Worm (Caenorhabditis elegans) whole organism, L1 larva: ENCODE measurements around the gene pmp-5.

Experiments used
- C34B4.2 ChIP-seq: sonication (generic microtip); optimal IDR thresholded peaks from 2 replicates; lab custom pipeline; 2017; ENCODE audit warnings: mild to moderate bottlenecking, missing genetic modification characterization, missing compliant biosample characterization
- F16B12.6 ChIP-seq: fragments of 150-350 bp; optimal IDR thresholded peaks from 2 replicates; lab custom pipeline; 2014; ENCODE audit warnings: missing biosample characterization, missing genetic modification characterization
- Y116A8C.19 ChIP-seq: sonication (generic microtip); optimal IDR thresholded peaks from 2 replicates; lab custom pipeline; 2016; ENCODE audit warnings: missing compliant biosample characterization, missing genetic modification characterization, borderline replicate concordance
- blmp-1 ChIP-seq: fragments of 150-350 bp; optimal IDR thresholded peaks from 2 replicates; lab custom pipeline; 2014; ENCODE audit warnings: missing biosample characterization, missing genetic modification characterization
- ceh-8 ChIP-seq: fragments of 200-800 bp; sonication (Bioruptor generic); optimal IDR thresholded peaks from 2 replicates; lab custom pipeline; 2018; ENCODE audit warnings: mild to moderate bottlenecking, missing genetic modification characterization, moderate library complexity, missing compliant biosample characterization
- ceh-82 ChIP-seq, 3 experiments: fragments of 150-350 bp in 1 of 3; sonication (generic microtip) in 2 of 3; optimal IDR thresholded peaks; 2 replicates each; lab custom pipeline; 2014 to 2017; ENCODE audit warnings: missing biosample characterization in 3 of 3, missing genetic modification characterization in 3 of 3
- ceh-88 ChIP-seq: fragments of 200-800 bp; sonication (Bioruptor generic); IDR thresholded peaks from 2 replicates; pipeline ENCODE4 v1.3.6; 2022; ENCODE audit warnings: missing genetic modification characterization, missing compliant biosample characterization
- ceh-90 ChIP-seq: sonication (generic microtip); optimal IDR thresholded peaks from 2 replicates; lab custom pipeline; 2016; ENCODE audit warnings: missing genetic modification characterization, missing compliant biosample characterization
- ces-1 ChIP-seq: fragments of 150-350 bp; optimal IDR thresholded peaks from 2 replicates; lab custom pipeline; 2014; ENCODE audit warnings: missing biosample characterization, missing genetic modification reagents, missing genetic modification characterization
- dpl-1 ChIP-seq, 3 experiments: fragments of 150-350 bp in 2 of 3; sonication (generic microtip) in 1 of 3; optimal IDR thresholded peaks; 2 replicates each; lab custom pipeline; 2014 to 2017; ENCODE audit warnings: missing biosample characterization in 3 of 3, missing genetic modification characterization in 3 of 3, missing genetic modification reagents in 3 of 3
- dsc-1 ChIP-seq: sonication (generic microtip); optimal IDR thresholded peaks from 2 replicates; lab custom pipeline; 2016; ENCODE audit warnings: mild to moderate bottlenecking, missing genetic modification characterization, missing compliant biosample characterization
- egl-13 ChIP-seq: sonication (generic microtip); optimal IDR thresholded peaks from 2 replicates; lab custom pipeline; 2016; ENCODE audit warnings: missing genotype, missing genetic modification reagents, missing genetic modification characterization, missing compliant biosample characterization
- elt-3 ChIP-seq, 6 experiments: fragments of 150-350 bp in 1 of 6; sonication (generic microtip); optimal IDR thresholded peaks; 2 replicates each; lab custom pipeline; 2017 to 2018; ENCODE audit warnings: missing biosample characterization in 6 of 6, missing genetic modification characterization in 6 of 6, inconsistent platforms in 1 of 6
- fkh-10 ChIP-seq: sonication (generic microtip); optimal IDR thresholded peaks from 2 replicates; lab custom pipeline; 2017; ENCODE audit warnings: missing biosample characterization, missing genetic modification reagents, missing genetic modification characterization
- fos-1 ChIP-seq: fragments of 150-350 bp; optimal IDR thresholded peaks from 2 replicates; lab custom pipeline; 2014; ENCODE audit warnings: missing biosample characterization, missing genetic modification characterization
- hlh-17 ChIP-seq: fragments of 200-800 bp; sonication (Bioruptor generic); optimal IDR thresholded peaks from 2 replicates; lab custom pipeline; 2018; ENCODE audit warnings: missing genetic modification characterization, mild to moderate bottlenecking, missing compliant biosample characterization, moderate library complexity, borderline replicate concordance
- hpl-2 ChIP-seq: fragments of 150-350 bp; optimal IDR thresholded peaks from 2 replicates; lab custom pipeline; 2014; ENCODE audit warnings: missing biosample characterization, missing genetic modification reagents, missing genetic modification characterization
- irx-1 ChIP-seq: sonication (generic microtip); optimal IDR thresholded peaks from 2 replicates; lab custom pipeline; 2016; ENCODE audit warnings: missing genetic modification characterization, missing compliant biosample characterization
- jun-1 ChIP-seq: fragments of 150-350 bp; optimal IDR thresholded peaks from 2 replicates; lab custom pipeline; 2014; ENCODE audit warnings: missing biosample characterization, missing genetic modification reagents, missing genetic modification characterization
- lin-13 ChIP-seq: fragments of 150-350 bp; optimal IDR thresholded peaks from 2 replicates; lab custom pipeline; 2014; ENCODE audit warnings: missing biosample characterization, missing genetic modification reagents, missing genetic modification characterization
- lin-14 ChIP-seq: fragments of 200-800 bp; sonication (Bioruptor generic); optimal IDR thresholded peaks from 2 replicates; lab custom pipeline; 2018; ENCODE audit warnings: mild to moderate bottlenecking, missing genetic modification characterization, moderate library complexity, missing compliant biosample characterization
- lin-35 ChIP-seq, 2 experiments: fragments of 150-350 bp; optimal IDR thresholded peaks; 2 replicates each; lab custom pipeline; 2014; ENCODE audit warnings: missing biosample characterization in 2 of 2, missing genetic modification characterization in 2 of 2, missing genetic modification reagents in 2 of 2
- lin-39 ChIP-seq: fragments of 150-350 bp; optimal IDR thresholded peaks from 2 replicates; lab custom pipeline; 2014; ENCODE audit warnings: missing biosample characterization, missing genetic modification reagents, missing genetic modification characterization
- lir-3 ChIP-seq: sonication (generic microtip); optimal IDR thresholded peaks from 2 replicates; lab custom pipeline; 2016; ENCODE audit warnings: mild to moderate bottlenecking, missing genetic modification characterization, moderate library complexity, missing compliant biosample characterization; ENCODE audit not compliant: poor library complexity
- nhr-11 ChIP-seq: fragments of 150-350 bp; optimal IDR thresholded peaks from 2 replicates; lab custom pipeline; 2014; ENCODE audit warnings: missing biosample characterization, missing genetic modification characterization
- nhr-12 ChIP-seq: sonication (generic microtip); optimal IDR thresholded peaks from 2 replicates; lab custom pipeline; 2017; ENCODE audit warnings: missing biosample characterization, missing genetic modification characterization
- nhr-28 ChIP-seq: fragments of 150-350 bp; optimal IDR thresholded peaks from 2 replicates; lab custom pipeline; 2014; ENCODE audit warnings: missing biosample characterization, missing genetic modification characterization
- nhr-47 ChIP-seq: sonication (generic microtip); optimal IDR thresholded peaks from 2 replicates; lab custom pipeline; 2016; ENCODE audit warnings: mild to moderate bottlenecking, missing genetic modification characterization, moderate library complexity, missing compliant biosample characterization
- nhr-71 ChIP-seq: sonication (generic microtip); optimal IDR thresholded peaks from 2 replicates; lab custom pipeline; 2016; ENCODE audit warnings: mild to moderate bottlenecking, missing genetic modification characterization, moderate library complexity, missing compliant biosample characterization
- nhr-77 ChIP-seq: fragments of 150-350 bp; optimal IDR thresholded peaks from 2 replicates; lab custom pipeline; 2014; ENCODE audit warnings: missing biosample characterization, missing genetic modification characterization
- pag-3 ChIP-seq: sonication (generic microtip); optimal IDR thresholded peaks from 2 replicates; lab custom pipeline; 2017; ENCODE audit warnings: missing genetic modification characterization, mild to moderate bottlenecking, missing compliant biosample characterization, antibody characterized with exemption, borderline replicate concordance; ENCODE audit not compliant: insufficient read depth
- pax-3 ChIP-seq: fragments of 200-800 bp; sonication (Bioruptor generic); optimal IDR thresholded peaks from 2 replicates; lab custom pipeline; 2018; ENCODE audit warnings: mild to moderate bottlenecking, missing genetic modification characterization, moderate library complexity, missing compliant biosample characterization
- pqm-1 ChIP-seq: sonication (generic microtip); optimal IDR thresholded peaks from 3 replicates; lab custom pipeline; 2017; ENCODE audit warnings: missing biosample characterization, missing genetic modification characterization
- rnt-1 ChIP-seq: sonication (generic microtip); optimal IDR thresholded peaks from 2 replicates; lab custom pipeline; 2016; ENCODE audit warnings: mild to moderate bottlenecking, missing genetic modification characterization, moderate library complexity, missing compliant biosample characterization
- skn-1 ChIP-seq: fragments of 150-350 bp; optimal IDR thresholded peaks from 2 replicates; lab custom pipeline; 2014; ENCODE audit warnings: missing biosample characterization, missing genetic modification characterization
- sox-4 ChIP-seq: sonication (generic microtip); optimal IDR thresholded peaks from 2 replicates; lab custom pipeline; 2016; ENCODE audit warnings: missing genetic modification characterization, missing compliant biosample characterization
- swsn-7 ChIP-seq: sonication (generic microtip); optimal IDR thresholded peaks from 2 replicates; lab custom pipeline; 2016; ENCODE audit warnings: missing genetic modification characterization, missing compliant biosample characterization
- unc-130 ChIP-seq: fragments of 150-350 bp; optimal IDR thresholded peaks from 2 replicates; lab custom pipeline; 2017; ENCODE audit warnings: missing biosample characterization, missing genetic modification characterization, inconsistent platforms
- unc-30 ChIP-seq: sonication (generic microtip); optimal IDR thresholded peaks from 2 replicates; lab custom pipeline; 2017; ENCODE audit warnings: missing biosample characterization, missing genetic modification characterization
- unc-98 ChIP-seq: fragments of 200-800 bp; sonication (Bioruptor generic); IDR thresholded peaks from 2 replicates; pipeline ENCODE4 v1.3.6; 2022; ENCODE audit warnings: missing genetic modification characterization, missing compliant biosample characterization
- xbp-1 ChIP-seq: sonication (generic microtip); optimal IDR thresholded peaks from 2 replicates; lab custom pipeline; 2016; ENCODE audit warnings: missing genetic modification characterization, missing compliant biosample characterization
- zag-1 ChIP-seq: fragments of 150-350 bp; optimal IDR thresholded peaks from 2 replicates; lab custom pipeline; 2014; ENCODE audit warnings: missing biosample characterization, missing genetic modification characterization
- zip-4 ChIP-seq: fragments of 200-800 bp; sonication (Bioruptor generic); optimal IDR thresholded peaks from 2 replicates; lab custom pipeline; 2018; ENCODE audit warnings: mild to moderate bottlenecking, missing genetic modification characterization, moderate library complexity, missing compliant biosample characterization
- ztf-11 ChIP-seq, 2 experiments: sonication (generic microtip); optimal IDR thresholded peaks; 2 replicates each; lab custom pipeline; 2016 to 2017; ENCODE audit warnings: missing genetic modification characterization in 2 of 2, missing biosample characterization in 1 of 2, missing compliant biosample characterization in 1 of 2
- ztf-4 ChIP-seq: fragments of 150-350 bp; optimal IDR thresholded peaks from 2 replicates; lab custom pipeline; 2014; ENCODE audit warnings: missing biosample characterization, missing genetic modification characterization

pmp-5 gene

DNA sequence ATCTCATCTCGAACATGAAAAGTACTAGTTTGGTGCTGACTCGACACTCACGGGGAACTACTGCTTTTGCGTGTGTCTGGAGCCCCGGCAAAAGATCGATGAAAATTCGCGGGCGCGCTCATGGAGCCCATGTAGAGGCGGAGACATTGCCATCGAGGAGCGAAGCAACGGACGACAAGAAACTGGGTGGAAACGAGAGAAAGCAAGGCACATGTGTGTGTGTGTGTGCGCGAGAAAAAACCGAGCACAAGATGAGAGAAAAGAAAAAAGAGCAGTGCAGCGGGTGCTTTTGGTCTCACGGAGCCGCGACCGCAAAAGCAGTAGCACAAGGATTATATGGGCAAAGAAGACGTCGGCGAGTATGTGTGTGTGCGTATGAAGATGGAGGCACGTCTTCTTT lies 6.8 kb downstream of the pmp-5 start (continued):
- no peak for TF ChIP-seq elt-3 (tag; optimal IDR thresholded peaks at IDR 0.05; lab: Kevin White, UChicago)
- no peak for TF ChIP-seq nhr-11 (tag; lab: Kevin White, UChicago)
- no peak for TF ChIP-seq hpl-2 (GFP tag; lab: Kevin White, UChicago)
- peak; percentile 48 for TF ChIP-seq dsc-1 (tag; lab: Kevin White, UChicago)
- no peak for TF ChIP-seq lin-13 (GFP tag; lab: Kevin White, UChicago)
- peak; percentile 58 for TF ChIP-seq egl-13
- TF ChIP-seq skn-1 (tag; lab: Kevin White, UChicago): no peak
- TF ChIP-seq nhr-28 (tag; lab: Kevin White, UChicago): no peak
- no peak for TF ChIP-seq hlh-17 (GFP tag; lab: Kevin White, UChicago)
- TF ChIP-seq ceh-88 (GFP tag; lab: Robert Waterston, UW): no peak
- peak; percentile 35 for TF ChIP-seq xbp-1
- TF ChIP-seq lin-14 (GFP tag; lab: Kevin White, UChicago): peak; percentile 84
- TF ChIP-seq ztf-11 (tag; optimal IDR thresholded peaks at IDR 0.05; lab: Kevin White, UChicago): peak in 1 of 2 experiments; percentile 25
- TF ChIP-seq Y116A8C.19 (tag; lab: Kevin White, UChicago): no peak
- no peak for TF ChIP-seq jun-1 (tag; lab: Kevin White, UChicago)
- TF ChIP-seq pax-3 (tag; lab: Kevin White, UChicago): peak; percentile 22
- TF ChIP-seq rnt-1: peak; percentile 26
- no peak for TF ChIP-seq ceh-90 (tag; lab: Kevin White, UChicago)
- TF ChIP-seq unc-130: no peak
- no peak for TF ChIP-seq ceh-8
- no peak for TF ChIP-seq zip-4
- TF ChIP-seq fkh-10: peak; percentile 72
- no peak for TF ChIP-seq unc-98
- TF ChIP-seq ceh-82 (tag; optimal IDR thresholded peaks at IDR 0.05; lab: Kevin White, UChicago): peak; percentile 72 to 99 (median 91)
- TF ChIP-seq unc-30 (tag; lab: Kevin White, UChicago): no peak
- TF ChIP-seq swsn-7 (tag; lab: Kevin White, UChicago): peak; percentile 35
- no peak for TF ChIP-seq ces-1 (GFP tag; lab: Kevin White, UChicago)
- TF ChIP-seq ztf-4 (tag; lab: Kevin White, UChicago): no peak
- no peak for TF ChIP-seq pqm-1
- TF ChIP-seq nhr-77: no peak
- TF ChIP-seq sox-4: no peak
- TF ChIP-seq nhr-12 (tag; lab: Kevin White, UChicago): no peak
- TF ChIP-seq pag-3 (tag; lab: Kevin White, UChicago): no peak
- TF ChIP-seq lir-3 (tag; lab: Kevin White, UChicago): no peak
- peak; percentile 63 for TF ChIP-seq nhr-47 (tag; lab: Kevin White, UChicago)
- TF ChIP-seq blmp-1 (tag; lab: Kevin White, UChicago): no peak
- TF ChIP-seq C34B4.2 (tag; lab: Kevin White, UChicago): no peak
- no peak for TF ChIP-seq irx-1 (tag; lab: Kevin White, UChicago)
- TF ChIP-seq dpl-1 (GFP tag; optimal IDR thresholded peaks at IDR 0.05; lab: Kevin White, UChicago): peak in 1 of 3 experiments; percentile 41
- peak in 1 of 2 experiments; percentile 35 for TF ChIP-seq lin-35 (GFP tag; optimal IDR thresholded peaks at IDR 0.05; lab: Kevin White, UChicago)
- no peak for TF ChIP-seq zag-1 (tag; lab: Kevin White, UChicago)
- no peak for TF ChIP-seq lin-39 (tag; lab: Kevin White, UChicago)
- TF ChIP-seq F16B12.6 (tag; lab: Kevin White, UChicago): no peak
- peak; percentile 30 for TF ChIP-seq fos-1 (tag; lab: Kevin White, UChicago)
- peak; percentile 41 for TF ChIP-seq nhr-71
